Fruit fly (Drosophila melanogaster) S2 (cell line): ENCODE results near the gene insv.

Experiments
- CG8478 ChIP-seq: fragments of >200 bp; optimal IDR thresholded peaks from 2 replicates; lab custom pipeline; 2018
- CTCF ChIP-seq, 2 experiments: fragments of >200 bp; optimal IDR thresholded peaks; 2 replicates each; lab custom pipeline; 2018

DNA sequence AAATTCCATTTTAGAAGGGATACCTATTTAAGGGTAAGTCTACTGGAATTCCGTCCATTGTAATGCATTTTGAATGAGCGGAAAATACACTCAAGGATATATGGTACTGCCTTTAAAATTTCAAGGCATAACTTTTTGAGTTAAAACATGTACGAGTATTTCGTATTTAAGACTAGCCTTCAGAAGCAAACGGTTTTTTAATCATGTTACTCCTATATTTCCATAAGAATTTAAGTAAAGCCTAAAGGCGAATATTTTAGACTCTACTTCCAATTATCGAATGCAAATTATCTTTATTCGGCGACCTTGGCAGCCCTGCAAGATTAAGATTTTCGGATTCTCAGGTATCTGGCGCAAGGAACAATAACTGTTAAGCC is 552 bp upstream of the insv start, which contains the start of gene Elba2:
- no peak for TF ChIP-seq CTCF (optimal IDR thresholded peaks at IDR 0.05; lab: Kevin White, UChicago)
- no peak for TF ChIP-seq CG8478
